Fruit fly (Drosophila melanogaster): ENCODE results near the gene CG13065.

The CG13065 gene

DNA sequence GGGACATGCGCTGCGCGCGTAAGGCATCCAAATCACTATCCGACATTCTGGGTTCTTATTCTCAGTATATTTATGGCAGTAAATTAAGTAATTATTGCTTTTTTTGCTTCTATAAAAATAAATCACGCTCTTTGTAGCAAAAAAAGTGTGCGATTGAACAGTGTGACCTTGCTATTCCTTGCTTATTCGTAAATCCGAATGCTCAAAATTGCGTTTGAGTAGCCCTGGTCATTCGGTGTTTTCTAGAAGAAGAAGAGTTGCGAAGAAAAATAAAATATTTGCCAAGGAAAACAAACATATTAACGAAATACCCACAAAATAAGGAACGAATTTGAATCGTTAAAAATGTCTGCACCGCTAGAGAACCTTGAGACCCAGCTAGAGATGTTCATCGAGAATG lies 45.4 kb upstream of the CG13065 start, which contains the start of the genes PDCD-5 and MED10 (continued):
- TF ChIP-seq CG1792 (GFP tag; optimal IDR thresholded peaks at IDR 0.05) (no peak), CG2116 (GFP tag; optimal IDR thresholded peaks at IDR 0.05) (peak; percentile 18), CG12391 (tag; optimal IDR thresholded peaks at IDR 0.05) (no peak), scrt (GFP tag; optimal IDR thresholded peaks at IDR 0.05) (no peak), fd3F (GFP tag; optimal IDR thresholded peaks at IDR 0.05) (no peak), Hmr (GFP tag; optimal IDR thresholded peaks at IDR 0.05) (no peak), Scr (GFP tag; IDR thresholded peaks at IDR 0.05; ENCODE audit: partially characterized antibody) (peak; percentile 46), CG31365 (tag; optimal IDR thresholded peaks at IDR 0.05) (no peak), pros (GFP tag; optimal IDR thresholded peaks at IDR 0.05) (no peak), CkIIα-i1 (GFP tag; IDR thresholded peaks at IDR 0.05) (no peak), CG13123 (GFP tag; optimal IDR thresholded peaks at IDR 0.05) (no peak), hth (optimal IDR thresholded peaks at IDR 0.05) (no peak), sr (GFP tag; IDR thresholded peaks at IDR 0.05) (no peak), CG6272 (GFP tag; IDR thresholded peaks at IDR 0.05) (no peak), CG9797 (GFP tag; optimal IDR thresholded peaks at IDR 0.05) (peak; percentile 77), Neu2 (GFP tag; optimal IDR thresholded peaks at IDR 0.05; ENCODE audit: borderline replicate concordance) (no peak), mirr (GFP tag; optimal IDR thresholded peaks at IDR 0.05) (no peak), CG8388 (GFP tag; optimal IDR thresholded peaks at IDR 0.05) (no peak)

dm6 chr3L:16232924-16233323 lies 44.3 kb upstream of the CG13065 start, which contains the start of gene Hsc20:
TSS of gene Hsc20 (plus strand) at chr3L:16233127.
- TF ChIP-seq CG43689 (GFP tag; IDR thresholded peaks at IDR 0.05), result no peak
- no peak for TF ChIP-seq CG9797 (GFP tag; optimal IDR thresholded peaks at IDR 0.05)
- peak; percentile 30 for TF ChIP-seq Dp (GFP tag; optimal IDR thresholded peaks at IDR 0.05)
- no peak for TF ChIP-seq CG7745 (tag; optimal IDR thresholded peaks at IDR 0.05)
- peak; percentile 29; the same call in 1 of the 2 replicates for TF ChIP-seq E2f2 (GFP tag; IDR thresholded peaks at IDR 0.05)
- peak; percentile 12 for TF ChIP-seq pzg (GFP tag; optimal IDR thresholded peaks at IDR 0.05)
- peak; percentile 22 for TF ChIP-seq exex (tag; optimal IDR thresholded peaks at IDR 0.05)
- no peak for TF ChIP-seq sisA (GFP tag; IDR thresholded peaks at IDR 0.05)
- TF ChIP-seq CG12942 (GFP tag; optimal IDR thresholded peaks at IDR 0.05), result no peak
- no peak for TF ChIP-seq Hmr (GFP tag; optimal IDR thresholded peaks at IDR 0.05)
- TF ChIP-seq crp (GFP tag; optimal IDR thresholded peaks at IDR 0.05), result peak; percentile 20 to 85
- peak in 1 of 2 experiments; percentile 88 for TF ChIP-seq Pdp1 (GFP tag; optimal IDR thresholded peaks at IDR 0.05)
- TF ChIP-seq Lhr (GFP tag; optimal IDR thresholded peaks at IDR 0.05), result no peak
- TF ChIP-seq stc (GFP tag; IDR thresholded peaks at IDR 0.05), result no peak
- TF ChIP-seq CG13287 (GFP tag; IDR thresholded peaks at IDR 0.05; ENCODE audit: partially characterized antibody), result peak; percentile 13; the same call in 1 of the 2 replicates
- peak; percentile 24 for TF ChIP-seq BEAF-32 (GFP tag; optimal IDR thresholded peaks at IDR 0.05)
- peak; percentile 33 for TF ChIP-seq stwl (tag; optimal IDR thresholded peaks at IDR 0.05)
- TF ChIP-seq CG10654 (GFP tag; optimal IDR thresholded peaks at IDR 0.05), result no peak
- 0 out of 2 replicates have a peak, but pooled peaks have one; percentile 11 for TF ChIP-seq unc-4 (GFP tag; IDR thresholded peaks at IDR 0.05; ENCODE audit: partially characterized antibody)
- no peak for TF ChIP-seq sim (GFP tag; IDR thresholded peaks at IDR 0.05)
- peak; percentile 65 for TF ChIP-seq MBD-R2 (GFP tag; IDR thresholded peaks at IDR 0.05)
- TF ChIP-seq h (optimal IDR thresholded peaks at IDR 0.05), result no peak
- no peak for TF ChIP-seq bsh (GFP tag; optimal IDR thresholded peaks at IDR 0.05)
